Worm (Caenorhabditis elegans) whole organism, midembryonic: Measurements from ENCODE around the gene F22B5.10.

ENCODE experiments used
- flt-1 ChIP-seq: fragments of 200-800 bp; sonication (Bioruptor generic); IDR thresholded peaks from 2 replicates; pipeline ENCODE4 v1.3.6; 2022; ENCODE audit warnings: missing genetic modification characterization, missing compliant biosample characterization
- ztf-23 ChIP-seq: fragments of 200-800 bp; sonication (Bioruptor generic); IDR thresholded peaks from 2 replicates; pipeline ENCODE4 v1.3.6; 2022; ENCODE audit warnings: missing genetic modification reagents, missing genetic modification characterization, missing compliant biosample characterization

- TF ChIP-seq flt-1 = no peak
- no peak for TF ChIP-seq ztf-23 (GFP tag; lab: Robert Waterston, UW)
Observed at ce11 chrII:8442176-8442575, 24.8 kb upstream of the F22B5.10 start.
